Fruit fly (Drosophila melanogaster): ENCODE measurements around the gene CG3842.

The CG3842 gene

dm6 chrX:6316858-6317474 is 20.6 kb upstream of the CG3842 start (continued):
- TF ChIP-seq Deaf1 (tag; optimal IDR thresholded peaks at IDR 0.05): peak; percentile 28
- peak in 1 of 2 experiments; percentile 49 for TF ChIP-seq bsh (GFP tag; optimal IDR thresholded peaks at IDR 0.05)
- peak; percentile 74 for TF ChIP-seq crol (GFP tag; IDR thresholded peaks at IDR 0.05)
- peak; percentile 0 for TF ChIP-seq CG1529 (GFP tag; optimal IDR thresholded peaks at IDR 0.05)
- peak; percentile 67; the same call in 1 of the 2 replicates for TF ChIP-seq CG3847 (GFP tag; IDR thresholded peaks at IDR 0.05)
- no peak for TF ChIP-seq CG4360 (GFP tag; IDR thresholded peaks at IDR 0.05)
- no peak for TF ChIP-seq Stat92E (GFP tag; optimal IDR thresholded peaks at IDR 0.05)
- TF ChIP-seq jing (GFP tag; optimal IDR thresholded peaks at IDR 0.05): no peak
- TF ChIP-seq hb (GFP tag; IDR thresholded peaks at IDR 0.05; ENCODE audit: partially characterized antibody): no peak
- TF ChIP-seq tx (GFP tag; optimal IDR thresholded peaks at IDR 0.05): no peak
- TF ChIP-seq br (optimal IDR thresholded peaks at IDR 0.05): no peak
- TF ChIP-seq cwo (GFP tag; optimal IDR thresholded peaks at IDR 0.05): peak; percentile 73
- TF ChIP-seq CG4820 (GFP tag; optimal IDR thresholded peaks at IDR 0.05): peak; percentile 10
- peak; percentile 5 for TF ChIP-seq pzg (GFP tag; optimal IDR thresholded peaks at IDR 0.05)
- TF ChIP-seq Lhr (GFP tag; optimal IDR thresholded peaks at IDR 0.05): no peak
- TF ChIP-seq CG10267 (tag; optimal IDR thresholded peaks at IDR 0.05): peak; percentile 19
- TF ChIP-seq knrl (GFP tag; IDR thresholded peaks at IDR 0.05; ENCODE audit: partially characterized antibody): no peak
- peak; percentile 59 for TF ChIP-seq CG6689 (GFP tag; IDR thresholded peaks at IDR 0.05)
- TF ChIP-seq ac (GFP tag; optimal IDR thresholded peaks at IDR 0.05): no peak
- TF ChIP-seq CG16813 (GFP tag; IDR thresholded peaks at IDR 0.05; ENCODE audit: partially characterized antibody): no peak
- no peak for TF ChIP-seq vnd (GFP tag; IDR thresholded peaks at IDR 0.05; ENCODE audit: partially characterized antibody)
- TF ChIP-seq HLH3B (GFP tag; IDR thresholded peaks at IDR 0.05): peak; percentile 74
- no peak for TF ChIP-seq CG4282 (GFP tag; optimal IDR thresholded peaks at IDR 0.05)
- no peak for TF ChIP-seq CG10565 (GFP tag; optimal IDR thresholded peaks at IDR 0.05)
- peak; percentile 27 for TF ChIP-seq CG14667 (GFP tag; IDR thresholded peaks at IDR 0.05)
- peak; percentile 53 for TF ChIP-seq CG32772 (GFP tag; IDR thresholded peaks at IDR 0.05)
- no peak for TF ChIP-seq D (optimal IDR thresholded peaks at IDR 0.05)
- TF ChIP-seq D (GFP tag; optimal IDR thresholded peaks at IDR 0.05): peak; percentile 34
- peak; percentile 26 to 60 for TF ChIP-seq dpn (GFP tag; optimal IDR thresholded peaks at IDR 0.05)
- TF ChIP-seq fd64A (GFP tag; optimal IDR thresholded peaks at IDR 0.05): no peak
- no peak for TF ChIP-seq bigmax (GFP tag; optimal IDR thresholded peaks at IDR 0.05)
- no peak for TF ChIP-seq stwl (tag; optimal IDR thresholded peaks at IDR 0.05)
- no peak for TF ChIP-seq sqz (GFP tag; optimal IDR thresholded peaks at IDR 0.05)
- peak; percentile 51; the same call in 1 of the 2 replicates for TF ChIP-seq CG9215 (GFP tag; IDR thresholded peaks at IDR 0.05)
- peak; percentile 40; the same call in 1 of the 2 replicates for TF ChIP-seq MBD-R2 (GFP tag; IDR thresholded peaks at IDR 0.05)
- TF ChIP-seq CG9876 (GFP tag; optimal IDR thresholded peaks at IDR 0.05): no peak
- peak; percentile 31 for TF ChIP-seq mam (GFP tag; optimal IDR thresholded peaks at IDR 0.05)
- peak; percentile 83 for TF ChIP-seq row (GFP tag; IDR thresholded peaks at IDR 0.05)
- no peak for TF ChIP-seq CG8359 (GFP tag; optimal IDR thresholded peaks at IDR 0.05; ENCODE audit: borderline replicate concordance)
- TF ChIP-seq CG9797 (GFP tag; optimal IDR thresholded peaks at IDR 0.05): no peak
- TF ChIP-seq sna (GFP tag; IDR thresholded peaks at IDR 0.05; ENCODE audit: partially characterized antibody): no peak
- no peak for TF ChIP-seq sc (optimal IDR thresholded peaks at IDR 0.05)
- TF ChIP-seq sc (GFP tag; optimal IDR thresholded peaks at IDR 0.05): no peak
- TF ChIP-seq CG12391 (tag; optimal IDR thresholded peaks at IDR 0.05): peak; percentile 53
- no peak for TF ChIP-seq trh (GFP tag; optimal IDR thresholded peaks at IDR 0.05)
- TF ChIP-seq eve (GFP tag; optimal IDR thresholded peaks at IDR 0.05): no peak
- TF ChIP-seq CG4424 (GFP tag; optimal IDR thresholded peaks at IDR 0.05): peak; percentile 41
- TF ChIP-seq ftz-f1 (GFP tag; optimal IDR thresholded peaks at IDR 0.05): no peak
- peak; percentile 79 for TF ChIP-seq CG11695 (GFP tag; IDR thresholded peaks at IDR 0.05)
- TF ChIP-seq fu2 (GFP tag; optimal IDR thresholded peaks at IDR 0.05): peak; percentile 28

Data from whole organism, embryonic.